Worm (Caenorhabditis elegans): ENCODE measurements around the gene nhr-136.

The nhr-136 gene

ce11 chrV:12065859-12066258 lies 41.1 kb upstream of the nhr-136 start (continued):
- TF ChIP-seq bed-1 (GFP tag; IDR thresholded peaks at IDR 0.05): no peak
- TF ChIP-seq chd-7 (tag; optimal IDR thresholded peaks at IDR 0.05): no peak
- 0 out of 2 replicates have a peak, but pooled peaks have one; percentile 15 for TF ChIP-seq F33H1.4 (GFP tag; IDR thresholded peaks at IDR 0.05)
- peak; percentile 20 for TF ChIP-seq dpl-1 (GFP tag; optimal IDR thresholded peaks at IDR 0.05)
- no peak; the same call in 1 of the 2 replicates for TF ChIP-seq madf-6 (GFP tag; IDR thresholded peaks at IDR 0.05)
- TF ChIP-seq dox-1 (GFP tag; IDR thresholded peaks at IDR 0.05): peak; percentile 29; the same call in 1 of the 2 replicates
- no peak for TF ChIP-seq lir-1 (GFP tag; conservative IDR thresholded peaks at IDR 0.05)
- TF ChIP-seq snpc-4 (GFP tag; optimal IDR thresholded peaks at IDR 0.05): no peak
- peak in 1 of 4 experiments; percentile 49 for TF ChIP-seq snpc-4 (tag; optimal IDR thresholded peaks at IDR 0.05)
- TF ChIP-seq mxl-1 (tag; optimal IDR thresholded peaks at IDR 0.05): no peak
- TF ChIP-seq gei-17 (GFP tag; optimal IDR thresholded peaks at IDR 0.05): no peak
- TF ChIP-seq somi-1 (GFP tag; optimal IDR thresholded peaks at IDR 0.05): no peak

DNA sequence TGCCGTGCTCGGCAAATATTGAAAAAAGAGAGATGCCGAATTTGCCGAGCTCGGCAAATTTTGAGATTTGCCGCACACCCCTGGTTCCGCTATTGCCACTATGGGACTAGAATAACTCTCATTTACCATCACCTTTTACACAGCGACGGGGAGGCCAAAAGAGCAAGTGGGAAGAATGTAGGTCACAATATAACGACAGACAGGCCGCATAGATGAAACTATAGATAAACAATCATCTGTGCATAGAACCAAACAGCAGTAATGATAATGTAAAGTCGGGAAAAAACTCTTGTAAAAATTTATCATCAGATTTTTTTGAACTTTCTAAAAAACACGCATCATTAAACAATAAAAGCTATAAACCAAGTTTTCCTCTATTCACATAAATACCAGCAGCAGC lies 38.5 kb upstream of the nhr-136 start, which contains the start of gene kmo-2:
TSS of gene kmo-2 (minus strand) at position 101 of the 400 bp plus-strand sequence.
- TF ChIP-seq tbx-9 (tag; optimal IDR thresholded peaks at IDR 0.05; ENCODE audit: borderline replicate concordance): no peak
- TF ChIP-seq B0336.3 (GFP tag; IDR thresholded peaks at IDR 0.05): no peak
- TF ChIP-seq F23B12.7 (tag; optimal IDR thresholded peaks at IDR 0.05; ENCODE audit: insufficient read depth): no peak
- TF ChIP-seq D2030.7 (GFP tag; IDR thresholded peaks at IDR 0.05): no peak
- TF ChIP-seq sea-2 (GFP tag; IDR thresholded peaks at IDR 0.05): no peak
- no peak for TF ChIP-seq Y79H2A.3 (GFP tag; conservative IDR thresholded peaks at IDR 0.05)
- TF ChIP-seq tlf-1 (GFP tag; optimal IDR thresholded peaks at IDR 0.05): no peak
- no peak for TF ChIP-seq fkh-3 (tag; optimal IDR thresholded peaks at IDR 0.05)
- no peak for TF ChIP-seq rec-8 (tag; optimal IDR thresholded peaks at IDR 0.05)

ce11 chrV:12070419-12070818 lies 36.5 kb upstream of the nhr-136 start, which contains the start of gene kmo-1:
TSS of gene kmo-1 (minus strand) at chrV:12070519.
- no peak for TF ChIP-seq lir-1 (GFP tag; conservative IDR thresholded peaks at IDR 0.05)
- no peak for TF ChIP-seq atf-7 (tag; optimal IDR thresholded peaks at IDR 0.05)
- TF ChIP-seq nhr-179 (tag; optimal IDR thresholded peaks at IDR 0.05): no peak
- TF ChIP-seq Y53F4B.3 (GFP tag; IDR thresholded peaks at IDR 0.05): no peak
- TF ChIP-seq zfh-2 (GFP tag; conservative IDR thresholded peaks at IDR 0.05): no peak
- no peak for TF ChIP-seq T26A5.8 (tag; optimal IDR thresholded peaks at IDR 0.05)
- TF ChIP-seq lsl-1 (GFP tag; optimal IDR thresholded peaks at IDR 0.05): no peak
- TF ChIP-seq nfya-1 (tag; optimal IDR thresholded peaks at IDR 0.05; ENCODE audit: borderline replicate concordance, insufficient read depth): no peak
- TF ChIP-seq bed-1 (GFP tag; IDR thresholded peaks at IDR 0.05): no peak

DNA sequence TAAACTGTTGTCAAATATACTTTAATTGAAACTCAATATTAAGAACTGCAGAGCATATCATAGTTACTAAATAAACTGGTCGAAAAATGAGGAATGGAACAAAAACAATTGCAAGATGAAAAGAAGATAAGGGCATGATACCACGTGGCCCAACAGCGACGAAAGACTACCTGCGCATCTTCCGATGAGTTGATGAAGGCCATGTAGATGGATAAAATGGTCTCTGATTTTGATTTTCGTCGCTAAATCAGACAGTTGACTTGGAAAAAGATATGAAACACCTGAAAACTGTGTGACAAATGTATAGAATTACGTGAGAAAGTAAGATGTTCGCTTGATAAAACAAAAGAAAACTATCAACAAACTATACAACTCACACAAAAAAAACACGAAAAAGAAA lies 35.5 kb upstream of the nhr-136 start:
- no peak for TF ChIP-seq efl-1 (GFP tag; optimal IDR thresholded peaks at IDR 0.05)
- TF ChIP-seq ceh-58 (GFP tag; IDR thresholded peaks at IDR 0.05): no peak
- no peak for TF ChIP-seq F49E8.2 (tag; optimal IDR thresholded peaks at IDR 0.05; ENCODE audit: insufficient read depth)
- TF ChIP-seq lin-26 (GFP tag; IDR thresholded peaks at IDR 0.05): no peak
- TF ChIP-seq tlf-1 (GFP tag; optimal IDR thresholded peaks at IDR 0.05): no peak
- TF ChIP-seq lir-1 (GFP tag; conservative IDR thresholded peaks at IDR 0.05): no peak
- TF ChIP-seq snpc-4 (GFP tag; optimal IDR thresholded peaks at IDR 0.05): no peak
- TF ChIP-seq snpc-4 (tag; optimal IDR thresholded peaks at IDR 0.05): no peak
- TF ChIP-seq sptf-2 (GFP tag; optimal IDR thresholded peaks at IDR 0.05): no peak
- no peak for TF ChIP-seq lag-1 (GFP tag; IDR thresholded peaks at IDR 0.05)

All from whole organism, young adult.